Worm (Caenorhabditis elegans) whole organism, young adult: Measurements from ENCODE around the gene aat-1.

Experiments
- B0019.2 ChIP-seq: fragments of 200-800 bp; sonication (Bioruptor generic); conservative IDR thresholded peaks from 2 replicates; pipeline ENCODE4 v1.3.6; 2022; ENCODE audit warnings: missing genetic modification reagents, missing genetic modification characterization, missing compliant biosample characterization
- C17E4.6 ChIP-seq: fragments of 200-800 bp; sonication (Bioruptor generic); IDR thresholded peaks from 2 replicates; pipeline ENCODE4 v1.3.6; 2022; ENCODE audit warnings: missing genetic modification reagents, missing genetic modification characterization, missing compliant biosample characterization
- F22D6.2 ChIP-seq: sonication (generic microtip); optimal IDR thresholded peaks from 2 replicates; lab custom pipeline; 2016; ENCODE audit warnings: mild to moderate bottlenecking, missing genetic modification characterization, missing compliant biosample characterization
- T26A5.8 ChIP-seq: sonication (generic microtip); optimal IDR thresholded peaks from 2 replicates; lab custom pipeline; 2016; ENCODE audit warnings: missing genetic modification characterization, missing compliant biosample characterization
- aptf-3 ChIP-seq: fragments of 200-800 bp; sonication (Bioruptor generic); IDR thresholded peaks from 2 replicates; pipeline ENCODE4 v1.3.6; 2022; ENCODE audit warnings: missing genetic modification characterization, missing compliant biosample characterization
- athp-1 ChIP-seq: sonication (generic microtip); optimal IDR thresholded peaks from 2 replicates; lab custom pipeline; 2017; ENCODE audit warnings: mild to moderate bottlenecking, missing genetic modification characterization, missing compliant biosample characterization
- cebp-1 ChIP-seq, 2 experiments: fragments of 200-800 bp in 1 of 2; sonication (Bioruptor generic) in 1 of 2; sonication (generic microtip) in 1 of 2; IDR thresholded peaks in 1 of 2; optimal IDR thresholded peaks in 1 of 2; 2 replicates each; pipeline versions ENCODE4 v1.3.6 to Lab custom; 2017 to 2022; ENCODE audit warnings: missing compliant biosample characterization in 2 of 2, missing genetic modification characterization in 2 of 2, mild to moderate bottlenecking in 1 of 2, missing genetic modification reagents in 1 of 2, moderate library complexity in 1 of 2
- cebp-2 ChIP-seq: fragments of 200-800 bp; sonication (Bioruptor generic); IDR thresholded peaks from 2 replicates; pipeline ENCODE4 v1.3.6; 2022; ENCODE audit warnings: missing genetic modification characterization, missing compliant biosample characterization
- ceh-100 ChIP-seq: fragments of 200-800 bp; sonication (Bioruptor generic); IDR thresholded peaks from 2 replicates; pipeline ENCODE4 v1.3.6; 2022; ENCODE audit warnings: missing genetic modification reagents, missing genetic modification characterization, missing compliant biosample characterization
- ceh-40 ChIP-seq: fragments of 200-800 bp; sonication (Bioruptor generic); IDR thresholded peaks from 2 replicates; pipeline ENCODE4 v1.3.6; 2022; ENCODE audit warnings: missing genetic modification characterization, missing compliant biosample characterization
- ceh-79 ChIP-seq: sonication (generic microtip); optimal IDR thresholded peaks from 2 replicates; lab custom pipeline; 2017; ENCODE audit warnings: mild to moderate bottlenecking, missing genetic modification characterization, missing compliant biosample characterization
- chd-7 ChIP-seq: sonication (generic microtip); optimal IDR thresholded peaks from 2 replicates; lab custom pipeline; 2016; ENCODE audit warnings: mild to moderate bottlenecking, missing genetic modification characterization, moderate library complexity, missing compliant biosample characterization
- dox-1 ChIP-seq: fragments of 200-800 bp; sonication (Bioruptor generic); IDR thresholded peaks from 2 replicates; pipeline ENCODE4 v1.3.6; 2022; ENCODE audit warnings: missing genetic modification reagents, missing genetic modification characterization, missing compliant biosample characterization
- dpff-1 ChIP-seq: sonication (generic microtip); optimal IDR thresholded peaks from 2 replicates; lab custom pipeline; 2017; ENCODE audit warnings: mild to moderate bottlenecking, missing genetic modification characterization, missing compliant biosample characterization
- dpl-1 ChIP-seq: fragments of 150-350 bp; optimal IDR thresholded peaks from 2 replicates; lab custom pipeline; 2014; ENCODE audit warnings: missing biosample characterization, missing genetic modification reagents, missing genetic modification characterization
- efl-1 ChIP-seq: fragments of 150-350 bp; optimal IDR thresholded peaks from 2 replicates; lab custom pipeline; 2014; ENCODE audit warnings: missing biosample characterization, missing genetic modification reagents, missing genetic modification characterization
- hlh-12 ChIP-seq: sonication (generic microtip); optimal IDR thresholded peaks from 2 replicates; lab custom pipeline; 2016; ENCODE audit warnings: missing genetic modification characterization, missing compliant biosample characterization
- hmg-1.2 ChIP-seq: fragments of 200-800 bp; sonication (Bioruptor generic); IDR thresholded peaks from 2 replicates; pipeline ENCODE4 v1.3.6; 2022; ENCODE audit warnings: missing genetic modification reagents, missing genetic modification characterization, missing compliant biosample characterization
- let-526 ChIP-seq: fragments of 200-800 bp; sonication (Bioruptor generic); IDR thresholded peaks from 2 replicates; pipeline ENCODE4 v1.3.6; 2022; ENCODE audit warnings: missing genetic modification reagents, missing genetic modification characterization, missing compliant biosample characterization
- lsy-27 ChIP-seq: sonication (generic microtip); optimal IDR thresholded peaks from 2 replicates; lab custom pipeline; 2017; ENCODE audit warnings: missing genetic modification characterization, mild to moderate bottlenecking, missing compliant biosample characterization, antibody characterized with exemption, missing genotype, borderline replicate concordance; ENCODE audit not compliant: insufficient read depth
- madf-6 ChIP-seq: fragments of 200-800 bp; sonication (Bioruptor generic); IDR thresholded peaks from 2 replicates; pipeline ENCODE4 v1.3.6; 2022; ENCODE audit warnings: missing genetic modification reagents, missing genetic modification characterization, missing compliant biosample characterization
- madf-8 ChIP-seq: fragments of 200-800 bp; sonication (Bioruptor generic); conservative IDR thresholded peaks from 2 replicates; pipeline ENCODE4 v1.3.6; 2022; ENCODE audit warnings: missing genetic modification reagents, missing genetic modification characterization, missing compliant biosample characterization
- mcd-1 ChIP-seq: fragments of 200-800 bp; sonication (Bioruptor generic); IDR thresholded peaks from 2 replicates; pipeline ENCODE4 v1.3.6; 2022; ENCODE audit warnings: missing genetic modification reagents, missing genetic modification characterization, missing compliant biosample characterization
- nfya-1 ChIP-seq: sonication (generic microtip); optimal IDR thresholded peaks from 2 replicates; lab custom pipeline; 2017; ENCODE audit warnings: antibody characterized with exemption, missing compliant biosample characterization, missing genetic modification characterization, borderline replicate concordance; ENCODE audit not compliant: insufficient read depth
- nfyb-1 ChIP-seq: fragments of 200-800 bp; sonication (Bioruptor generic); IDR thresholded peaks from 2 replicates; pipeline ENCODE4 v1.3.6; 2022; ENCODE audit warnings: missing genetic modification reagents, missing genetic modification characterization, missing compliant biosample characterization
- rcor-1 ChIP-seq: fragments of 200-800 bp; sonication (Bioruptor generic); IDR thresholded peaks from 2 replicates; pipeline ENCODE4 v1.3.6; 2022; ENCODE audit warnings: missing genetic modification reagents, missing genetic modification characterization, missing compliant biosample characterization
- rec-8 ChIP-seq, 2 experiments: sonication (generic microtip); optimal IDR thresholded peaks; 2 replicates each; lab custom pipeline; 2016; ENCODE audit warnings: mild to moderate bottlenecking in 2 of 2, missing genetic modification characterization in 2 of 2, missing genetic modification reagents in 2 of 2, missing genotype in 2 of 2, missing biosample characterization in 1 of 2, missing compliant biosample characterization in 1 of 2, moderate library complexity in 1 of 2
- repo-1 ChIP-seq: sonication (generic microtip); optimal IDR thresholded peaks from 2 replicates; lab custom pipeline; 2017; ENCODE audit warnings: mild to moderate bottlenecking, missing genetic modification characterization, missing compliant biosample characterization
- sdz-38 ChIP-seq: sonication (generic microtip); optimal IDR thresholded peaks from 2 replicates; lab custom pipeline; 2016; ENCODE audit warnings: missing genotype, missing genetic modification characterization, missing compliant biosample characterization
- tbp1 ChIP-seq: fragments of 200-800 bp; sonication (Bioruptor generic); optimal IDR thresholded peaks from 2 replicates; lab custom pipeline; 2018; ENCODE audit warnings: mild to moderate bottlenecking, missing genetic modification characterization, missing compliant biosample characterization
- unc-62 ChIP-seq: fragments of 150-350 bp; optimal IDR thresholded peaks from 2 replicates; lab custom pipeline; 2014; ENCODE audit warnings: missing biosample characterization, missing genetic modification reagents, missing genetic modification characterization
- ztf-18 ChIP-seq: sonication (generic microtip); optimal IDR thresholded peaks from 2 replicates; lab custom pipeline; 2016; ENCODE audit warnings: missing genotype, mild to moderate bottlenecking, missing genetic modification characterization, missing compliant biosample characterization
- ztf-3 ChIP-seq: fragments of 200-800 bp; sonication (Bioruptor generic); optimal IDR thresholded peaks from 2 replicates; lab custom pipeline; 2018; ENCODE audit warnings: mild to moderate bottlenecking, missing genetic modification characterization, missing compliant biosample characterization

Gene aat-1

ce11 chrIV:9623269-9623668 is 21.8 kb upstream of the aat-1 start, which contains the start of gene W09C2.9:
Gene W09C2.9, minus strand, starts transcription at chrIV:9623369.
- TF ChIP-seq repo-1 (tag; lab: Kevin White, UChicago) = no peak
- TF ChIP-seq hlh-12 (tag; lab: Kevin White, UChicago) = no peak
- TF ChIP-seq madf-8 (GFP tag; lab: Robert Waterston, UW) = no peak
- TF ChIP-seq mcd-1 (GFP tag; lab: Robert Waterston, UW) = no peak
- TF ChIP-seq ztf-3 (GFP tag; lab: Kevin White, UChicago) = no peak
- TF ChIP-seq hmg-1.2 (GFP tag; lab: Robert Waterston, UW) = no peak
- no peak for TF ChIP-seq let-526
- no peak for TF ChIP-seq F22D6.2 (tag; lab: Kevin White, UChicago)
- TF ChIP-seq dpl-1 = no peak
- TF ChIP-seq nfyb-1 (GFP tag; lab: Robert Waterston, UW) = no peak
- TF ChIP-seq ceh-40 (GFP tag; lab: Robert Waterston, UW) = no peak
- no peak for TF ChIP-seq lsy-27 (tag; lab: Kevin White, UChicago)
- TF ChIP-seq cebp-1 (GFP tag; IDR thresholded peaks at IDR 0.05; lab: Robert Waterston, UW) = no peak
- TF ChIP-seq cebp-1 (tag; optimal IDR thresholded peaks at IDR 0.05; lab: Kevin White, UChicago) = no peak

- no peak for TF ChIP-seq cebp-1 (GFP tag; IDR thresholded peaks at IDR 0.05; lab: Robert Waterston, UW)
- TF ChIP-seq cebp-1 (tag; optimal IDR thresholded peaks at IDR 0.05; lab: Kevin White, UChicago) = no peak
- TF ChIP-seq lsy-27 (tag; lab: Kevin White, UChicago) = no peak
- no peak for TF ChIP-seq nfya-1
These were observed 20.8 kb upstream of the aat-1 start, which contains the start of gene W09C2.7 for ce11 chrIV:9622272-9622671. Gene W09C2.7, minus strand, starts transcription at chrIV:9622372.

- TF ChIP-seq T26A5.8 (no peak), unc-62 (GFP tag; lab: Kevin White, UChicago) (no peak), B0019.2 (no peak), dpff-1 (tag; lab: Kevin White, UChicago) (no peak), ztf-3 (GFP tag; lab: Kevin White, UChicago) (no peak), rec-8 (tag; optimal IDR thresholded peaks at IDR 0.05; lab: Kevin White, UChicago) (no peak), ztf-18 (tag; lab: Kevin White, UChicago) (no peak), efl-1 (GFP tag; lab: Kevin White, UChicago) (no peak), mcd-1 (GFP tag; lab: Robert Waterston, UW) (no peak), lsy-27 (tag; lab: Kevin White, UChicago) (no peak), repo-1 (tag; lab: Kevin White, UChicago) (no peak), rcor-1 (no peak)
These were observed 17.3 kb upstream of the aat-1 start for ce11 chrIV:9618836-9619235.

DNA sequence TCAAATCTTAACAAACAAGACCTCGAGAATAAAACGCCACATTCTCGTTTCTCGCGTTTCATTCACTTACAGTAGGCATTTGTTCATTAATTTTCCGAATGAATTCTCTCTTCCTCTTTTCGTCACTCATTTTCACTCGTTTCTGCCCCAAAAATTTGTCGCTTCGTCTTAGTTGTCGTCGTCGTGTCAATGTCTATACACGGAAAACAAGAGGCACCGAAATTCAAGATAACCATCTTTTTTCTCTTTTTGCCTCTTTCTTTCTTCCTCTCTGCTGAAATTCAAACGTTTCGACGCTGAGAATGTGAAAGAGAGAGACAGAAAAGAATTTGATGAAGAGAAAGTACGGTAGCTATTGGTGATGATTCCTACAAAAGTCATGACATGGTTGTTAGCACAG is 16.5 kb upstream of the aat-1 start:
- TF ChIP-seq cebp-2 (GFP tag; lab: Robert Waterston, UW) (no peak), ceh-79 (tag; lab: Kevin White, UChicago) (no peak), C17E4.6 (GFP tag; lab: Robert Waterston, UW) (no peak), ceh-100 (no peak), chd-7 (no peak), aptf-3 (GFP tag; lab: Robert Waterston, UW) (no peak), madf-6 (GFP tag; lab: Robert Waterston, UW) (no peak), hmg-1.2 (GFP tag; lab: Robert Waterston, UW) (no peak), dpl-1 (no peak), B0019.2 (no peak), sdz-38 (tag; lab: Kevin White, UChicago) (no peak), athp-1 (tag; lab: Kevin White, UChicago) (no peak), dox-1 (GFP tag; lab: Robert Waterston, UW) (no peak), tbp1 (GFP tag; lab: Kevin White, UChicago) (no peak)
- TF ChIP-seq, all 124 proteins: peak for 0
